Fruit fly (Drosophila melanogaster): Measurements from ENCODE around the gene CG31606.

CG31606 gene

dm6 chr2L:8133772-8134386 is 13.5 kb upstream of the CG31606 start (continued):
- no peak for TF ChIP-seq Ptx1 (GFP tag; IDR thresholded peaks at IDR 0.05)
- TF ChIP-seq CG4854 (GFP tag; optimal IDR thresholded peaks at IDR 0.05): no peak
- no peak for TF ChIP-seq CG3281 (GFP tag; optimal IDR thresholded peaks at IDR 0.05)
- no peak for TF ChIP-seq toy (GFP tag; IDR thresholded peaks at IDR 0.05)
- no peak for TF ChIP-seq CG10565 (GFP tag; optimal IDR thresholded peaks at IDR 0.05)
- no peak for TF ChIP-seq CoRest (tag; optimal IDR thresholded peaks at IDR 0.05)
- TF ChIP-seq E2f1 (GFP tag; IDR thresholded peaks at IDR 0.05): no peak
- TF ChIP-seq ab (GFP tag; optimal IDR thresholded peaks at IDR 0.05): no peak
- no peak for TF ChIP-seq chif (GFP tag; optimal IDR thresholded peaks at IDR 0.05)
- TF ChIP-seq unpg (GFP tag; optimal IDR thresholded peaks at IDR 0.05): no peak
- no peak for TF ChIP-seq CG31388 (GFP tag; optimal IDR thresholded peaks at IDR 0.05)
- no peak for TF ChIP-seq CG11723 (GFP tag; optimal IDR thresholded peaks at IDR 0.05)
- peak; percentile 94 for TF ChIP-seq Dp (GFP tag; optimal IDR thresholded peaks at IDR 0.05)
- no peak for TF ChIP-seq h (optimal IDR thresholded peaks at IDR 0.05)
- no peak for TF ChIP-seq CG8290 (GFP tag; optimal IDR thresholded peaks at IDR 0.05)
- TF ChIP-seq CG8290 (tag; optimal IDR thresholded peaks at IDR 0.05): no peak
- TF ChIP-seq nom (GFP tag; optimal IDR thresholded peaks at IDR 0.05): no peak
- TF ChIP-seq Dbx (GFP tag; IDR thresholded peaks at IDR 0.05): no peak
- TF ChIP-seq CG8388 (GFP tag; optimal IDR thresholded peaks at IDR 0.05): no peak
- no peak for TF ChIP-seq btn (GFP tag; optimal IDR thresholded peaks at IDR 0.05)
- TF ChIP-seq Hr39 (optimal IDR thresholded peaks at IDR 0.05): no peak
- TF ChIP-seq cad (GFP tag; optimal IDR thresholded peaks at IDR 0.05): no peak
- TF ChIP-seq her (GFP tag; optimal IDR thresholded peaks at IDR 0.05): no peak
- no peak for TF ChIP-seq tio (GFP tag; optimal IDR thresholded peaks at IDR 0.05)
- no peak for TF ChIP-seq CG9215 (GFP tag; IDR thresholded peaks at IDR 0.05)
- TF ChIP-seq MESR4 (GFP tag; optimal IDR thresholded peaks at IDR 0.05): no peak
- TF ChIP-seq slou (GFP tag; optimal IDR thresholded peaks at IDR 0.05): no peak
- no peak for TF ChIP-seq dimm (GFP tag; IDR thresholded peaks at IDR 0.05)
- TF ChIP-seq H2.0 (GFP tag; IDR thresholded peaks at IDR 0.05): no peak
- TF ChIP-seq Max (GFP tag; optimal IDR thresholded peaks at IDR 0.05): no peak
- TF ChIP-seq CG12659 (GFP tag; optimal IDR thresholded peaks at IDR 0.05): peak; percentile 50
- TF ChIP-seq NK7.1 (GFP tag; optimal IDR thresholded peaks at IDR 0.05): no peak
- TF ChIP-seq wdn (GFP tag; IDR thresholded peaks at IDR 0.05): no peak
- peak; percentile 25 for TF ChIP-seq Ets97D (GFP tag; optimal IDR thresholded peaks at IDR 0.05)
- TF ChIP-seq vfl (GFP tag; optimal IDR thresholded peaks at IDR 0.05): no peak
- TF ChIP-seq CG12071 (GFP tag; optimal IDR thresholded peaks at IDR 0.05): no peak
- no peak for TF ChIP-seq croc (GFP tag; conservative IDR thresholded peaks at IDR 0.05)
- TF ChIP-seq aop (GFP tag; IDR thresholded peaks at IDR 0.05): no peak
- TF ChIP-seq CG14710 (tag; optimal IDR thresholded peaks at IDR 0.05): peak; percentile 57
- no peak for TF ChIP-seq corto (GFP tag; optimal IDR thresholded peaks at IDR 0.05)
- no peak for TF ChIP-seq CG4707 (GFP tag; optimal IDR thresholded peaks at IDR 0.05)
- no peak for TF ChIP-seq CG8478 (optimal IDR thresholded peaks at IDR 0.05)
- no peak for TF ChIP-seq pho (GFP tag; optimal IDR thresholded peaks at IDR 0.05)
- TF ChIP-seq pzg (GFP tag; optimal IDR thresholded peaks at IDR 0.05): peak; percentile 78
- TF ChIP-seq Fer1 (GFP tag; optimal IDR thresholded peaks at IDR 0.05): no peak
- TF ChIP-seq trem (tag; optimal IDR thresholded peaks at IDR 0.05): peak; percentile 53
- TF ChIP-seq CG3838 (GFP tag; optimal IDR thresholded peaks at IDR 0.05): no peak
- TF ChIP-seq CG1024 (GFP tag; IDR thresholded peaks at IDR 0.05): no peak
- TF ChIP-seq fd96Cb (tag; optimal IDR thresholded peaks at IDR 0.05): no peak
- TF ChIP-seq CG18764 (GFP tag; optimal IDR thresholded peaks at IDR 0.05): no peak
- TF ChIP-seq Gug (GFP tag; IDR thresholded peaks at IDR 0.05): no peak
- TF ChIP-seq CG2889 (GFP tag; IDR thresholded peaks at IDR 0.05): no peak
- TF ChIP-seq Fer2 (tag; optimal IDR thresholded peaks at IDR 0.05): no peak
- TF ChIP-seq eve (GFP tag; optimal IDR thresholded peaks at IDR 0.05): no peak

Data from whole organism, embryonic.